Fruit fly (Drosophila melanogaster) whole organism, embryonic: ENCODE results near the gene CG18545.

Experiments used
- Antp ChIP-seq: fragments of 200-800 bp; sonication (Bioruptor generic); optimal IDR thresholded peaks from 3 replicates; lab custom pipeline; 2016; ENCODE audit warnings: missing biosample characterization, missing genetic modification characterization
- Bgb ChIP-seq: fragments of 200-800 bp; sonication (Bioruptor generic); IDR thresholded peaks from 2 replicates; pipeline ENCODE4 v1.3.6; 2022; ENCODE audit warnings: missing biosample characterization, missing genetic modification characterization; ENCODE audit not compliant: partially characterized antibody
- CG10274 ChIP-seq: fragments of 200-800 bp; sonication (Bioruptor generic); optimal IDR thresholded peaks from 3 replicates; lab custom pipeline; 2017; ENCODE audit warnings: missing biosample characterization, mild to moderate bottlenecking, missing genetic modification characterization
- CG11398 ChIP-seq: fragments of 200-800 bp; sonication (Bioruptor generic); optimal IDR thresholded peaks from 2 replicates; lab custom pipeline; 2016; ENCODE audit warnings: missing biosample characterization, missing genetic modification characterization
- CG11456 ChIP-seq: fragments of 200-800 bp; sonication (Bioruptor generic); IDR thresholded peaks from 3 replicates; pipeline ENCODE4 v1.3.6; 2022; ENCODE audit warnings: missing biosample characterization, missing genetic modification characterization
- CG12155 ChIP-seq: fragments of 200-800 bp; sonication (Bioruptor generic); optimal IDR thresholded peaks from 3 replicates; lab custom pipeline; 2016; ENCODE audit warnings: missing biosample characterization, missing genetic modification characterization
- CG12299 ChIP-seq: fragments of 200-800 bp; sonication (Bioruptor generic); optimal IDR thresholded peaks from 2 replicates; lab custom pipeline; 2018; ENCODE audit warnings: missing biosample characterization, mild to moderate bottlenecking, missing genetic modification characterization
- CG12744 ChIP-seq: fragments of 200-800 bp; sonication (Bioruptor generic); optimal IDR thresholded peaks from 2 replicates; lab custom pipeline; 2016; ENCODE audit warnings: missing biosample characterization, missing genetic modification characterization
- CG13775 ChIP-seq: fragments of 200-800 bp; sonication (Bioruptor generic); optimal IDR thresholded peaks from 3 replicates; lab custom pipeline; 2017; ENCODE audit warnings: missing biosample characterization, mild to moderate bottlenecking, missing genetic modification characterization
- CG1529 ChIP-seq: fragments of 200-800 bp; sonication (Bioruptor generic); optimal IDR thresholded peaks from 3 replicates; lab custom pipeline; 2018; ENCODE audit warnings: missing biosample characterization, missing genetic modification characterization
- CG18764 ChIP-seq: fragments of 200-800 bp; sonication (Bioruptor generic); optimal IDR thresholded peaks from 3 replicates; lab custom pipeline; 2016; ENCODE audit warnings: missing biosample characterization, missing genetic modification characterization
- CG31388 ChIP-seq: fragments of 200-800 bp; sonication (Bioruptor generic); optimal IDR thresholded peaks from 2 replicates; lab custom pipeline; 2016; ENCODE audit warnings: missing biosample characterization, missing genetic modification characterization
- CG3726 ChIP-seq: fragments of 200-800 bp; sonication (Bioruptor generic); IDR thresholded peaks from 3 replicates; pipeline ENCODE4, ENCODE4 v1.3.6; 2022; ENCODE audit warnings: missing biosample characterization, missing genetic modification characterization
- CG4360 ChIP-seq: fragments of 200-800 bp; sonication (Bioruptor generic); IDR thresholded peaks from 2 replicates; pipeline ENCODE4 v1.3.6; 2022; ENCODE audit warnings: missing biosample characterization, missing genetic modification characterization
- CG7372 ChIP-seq: fragments of 200-800 bp; sonication (Bioruptor generic); IDR thresholded peaks from 2 replicates; pipeline ENCODE4 v1.3.6; 2022; ENCODE audit warnings: missing biosample characterization, missing genetic modification characterization
- CG8944 ChIP-seq: fragments of 200-800 bp; sonication (Bioruptor generic); optimal IDR thresholded peaks from 3 replicates; lab custom pipeline; 2016; ENCODE audit warnings: missing biosample characterization, missing genetic modification characterization
- CG9609 ChIP-seq: fragments of 200-800 bp; sonication (Bioruptor generic); optimal IDR thresholded peaks from 3 replicates; lab custom pipeline; 2016; ENCODE audit warnings: missing biosample characterization, missing genetic modification characterization
- Dad ChIP-seq: fragments of 200-800 bp; sonication (Bioruptor generic); optimal IDR thresholded peaks from 3 replicates; lab custom pipeline; 2016; ENCODE audit warnings: missing biosample characterization, missing genetic modification characterization
- Eip74EF ChIP-seq, 2 experiments: fragments of 200-800 bp in 1 of 2; fragments of >200 bp in 1 of 2; sonication (Bioruptor generic) in 1 of 2; optimal IDR thresholded peaks; 2 replicates each; lab custom pipeline; 2017 to 2019; ENCODE audit warnings: missing biosample characterization in 2 of 2, missing genetic modification characterization in 2 of 2, mild to moderate bottlenecking in 1 of 2, moderate library complexity in 1 of 2
- Fer3 ChIP-seq: fragments of 200-800 bp; sonication (Bioruptor generic); optimal IDR thresholded peaks from 2 replicates; lab custom pipeline; 2018; ENCODE audit warnings: missing biosample characterization, mild to moderate bottlenecking, missing genetic modification characterization, moderate library complexity
- H15 ChIP-seq: fragments of 200-800 bp; sonication (Bioruptor generic); IDR thresholded peaks from 3 replicates; pipeline ENCODE4 v1.3.6; 2022; ENCODE audit warnings: missing biosample characterization, missing genetic modification characterization
- HLH54F ChIP-seq: fragments of 200-800 bp; sonication (Bioruptor generic); optimal IDR thresholded peaks from 3 replicates; lab custom pipeline; 2016; ENCODE audit warnings: missing biosample characterization, missing genetic modification characterization
- Lhr ChIP-seq: fragments of 200-800 bp; sonication (Bioruptor generic); optimal IDR thresholded peaks from 3 replicates; lab custom pipeline; 2017; ENCODE audit warnings: mild to moderate bottlenecking, missing biosample characterization, missing genetic modification reagents, missing genetic modification characterization
- NC2α ChIP-seq: fragments of 200-800 bp; sonication (Bioruptor generic); optimal IDR thresholded peaks from 2 replicates; lab custom pipeline; 2016; ENCODE audit warnings: missing biosample characterization, missing genetic modification characterization
- Oaz ChIP-seq: fragments of 200-800 bp; sonication (Bioruptor generic); IDR thresholded peaks from 2 replicates; pipeline ENCODE4 v1.3.6; 2022; ENCODE audit warnings: missing biosample characterization, missing genetic modification characterization
- PHDP ChIP-seq: fragments of 200-800 bp; sonication (Bioruptor generic); optimal IDR thresholded peaks from 3 replicates; lab custom pipeline; 2018; ENCODE audit warnings: missing biosample characterization, mild to moderate bottlenecking, missing genetic modification characterization, moderate library complexity
- Trl ChIP-seq, 3 experiments: fragments of >200 bp in 2 of 3; fragments of 200-800 bp in 1 of 3; sonication (Bioruptor generic) in 1 of 3; optimal IDR thresholded peaks; 2 replicates in 1 of 3; 3 replicates in 2 of 3; lab custom pipeline; 2016 to 2017; ENCODE audit warnings: missing biosample characterization in 1 of 3, missing genetic modification characterization in 1 of 3
- Xrp1 ChIP-seq: fragments of 200-800 bp; sonication (Bioruptor generic); IDR thresholded peaks from 2 replicates; pipeline ENCODE4 v1.3.6; 2022; ENCODE audit warnings: missing biosample characterization, missing genetic modification characterization
- ac ChIP-seq: fragments of 200-800 bp; sonication (Bioruptor generic); optimal IDR thresholded peaks from 3 replicates; lab custom pipeline; 2017; ENCODE audit warnings: missing biosample characterization, mild to moderate bottlenecking, missing genetic modification characterization
- ara ChIP-seq: fragments of 200-800 bp; sonication (Bioruptor generic); IDR thresholded peaks from 2 replicates; pipeline ENCODE4 v1.3.6; 2022; ENCODE audit warnings: missing biosample characterization, missing genetic modification characterization
- ato ChIP-seq: fragments of 200-800 bp; sonication (Bioruptor generic); IDR thresholded peaks from 2 replicates; pipeline ENCODE4 v1.3.6; 2022; ENCODE audit warnings: missing biosample characterization, missing genetic modification characterization; ENCODE audit not compliant: partially characterized antibody
- az2 ChIP-seq: fragments of 200-800 bp; sonication (Bioruptor generic); optimal IDR thresholded peaks from 3 replicates; lab custom pipeline; 2016; ENCODE audit warnings: missing biosample characterization, missing genetic modification characterization
- bbx ChIP-seq: fragments of 200-800 bp; sonication (Bioruptor generic); IDR thresholded peaks from 2 replicates; pipeline ENCODE4 v1.3.6; 2022; ENCODE audit warnings: missing biosample characterization, missing genetic modification characterization; ENCODE audit not compliant: partially characterized antibody
- chif ChIP-seq, 2 experiments: fragments of 200-800 bp; sonication (Bioruptor generic); optimal IDR thresholded peaks; 3 replicates each; lab custom pipeline; 2016; ENCODE audit warnings: missing biosample characterization in 2 of 2, missing genetic modification characterization in 2 of 2
- croc ChIP-seq: fragments of 200-800 bp; sonication (Bioruptor generic); conservative IDR thresholded peaks from 3 replicates; pipeline ENCODE4 v1.3.6; 2022; ENCODE audit warnings: missing biosample characterization, missing genetic modification characterization
- emc ChIP-seq: fragments of 200-800 bp; sonication (Bioruptor generic); optimal IDR thresholded peaks from 2 replicates; lab custom pipeline; 2016; ENCODE audit warnings: missing biosample characterization, missing genetic modification characterization
- ems ChIP-seq: fragments of 200-800 bp; sonication (Bioruptor generic); optimal IDR thresholded peaks from 3 replicates; lab custom pipeline; 2016; ENCODE audit warnings: missing biosample characterization, missing genetic modification characterization
- esg ChIP-seq: fragments of 200-800 bp; sonication (Bioruptor generic); conservative IDR thresholded peaks from 2 replicates; pipeline ENCODE4 v1.3.6; 2022; ENCODE audit warnings: missing biosample characterization, missing genetic modification characterization
- fd96Cb ChIP-seq: fragments of 200-800 bp; sonication (Bioruptor generic); optimal IDR thresholded peaks from 2 replicates; lab custom pipeline; 2018; ENCODE audit warnings: missing biosample characterization, mild to moderate bottlenecking, missing genetic modification characterization, moderate library complexity
- fru ChIP-seq: fragments of >200 bp; optimal IDR thresholded peaks from 2 replicates; lab custom pipeline; 2017
- ftz-f1 ChIP-seq: fragments of 200-800 bp; sonication (Bioruptor generic); optimal IDR thresholded peaks from 2 replicates; lab custom pipeline; 2016; ENCODE audit warnings: missing biosample characterization, missing genetic modification characterization
- her ChIP-seq: fragments of 200-800 bp; sonication (Bioruptor generic); optimal IDR thresholded peaks from 2 replicates; lab custom pipeline; 2016; ENCODE audit warnings: missing biosample characterization, missing genetic modification characterization
- ind ChIP-seq: fragments of 200-800 bp; sonication (Bioruptor generic); optimal IDR thresholded peaks from 3 replicates; lab custom pipeline; 2016; ENCODE audit warnings: missing biosample characterization, missing genetic modification characterization
- maf-S ChIP-seq: fragments of 200-800 bp; sonication (Bioruptor generic); optimal IDR thresholded peaks from 2 replicates; lab custom pipeline; 2016; ENCODE audit warnings: missing biosample characterization, missing genetic modification characterization
- sd ChIP-seq: fragments of 200-800 bp; sonication (Bioruptor generic); optimal IDR thresholded peaks from 3 replicates; lab custom pipeline; 2018; ENCODE audit warnings: missing biosample characterization, mild to moderate bottlenecking, missing genetic modification characterization, moderate library complexity
- so ChIP-seq: fragments of 200-800 bp; sonication (Bioruptor generic); IDR thresholded peaks from 3 replicates; pipeline ENCODE4 v1.3.6; 2022; ENCODE audit warnings: missing biosample characterization, missing genetic modification characterization
- tin ChIP-seq: fragments of 200-800 bp; sonication (Bioruptor generic); optimal IDR thresholded peaks from 3 replicates; lab custom pipeline; 2016; ENCODE audit warnings: missing biosample characterization, missing genetic modification characterization
- toy ChIP-seq: fragments of 200-800 bp; sonication (Bioruptor generic); IDR thresholded peaks from 2 replicates; pipeline ENCODE4 v1.3.6; 2022; ENCODE audit warnings: missing biosample characterization, missing genetic modification characterization
- twi ChIP-seq: fragments of 200-800 bp; optimal IDR thresholded peaks from 2 replicates; lab custom pipeline; 2019; ENCODE audit warnings: missing biosample characterization, mild to moderate bottlenecking, missing genetic modification characterization, moderate library complexity
- tx ChIP-seq: fragments of 200-800 bp; sonication (Bioruptor generic); optimal IDR thresholded peaks from 2 replicates; lab custom pipeline; 2016; ENCODE audit warnings: missing biosample characterization, missing genetic modification characterization
- usp ChIP-seq: fragments of >200 bp; optimal IDR thresholded peaks from 2 replicates; lab custom pipeline; 2017; ENCODE audit warnings: missing biosample characterization, missing genetic modification characterization
- yki ChIP-seq: fragments of >200 bp; optimal IDR thresholded peaks from 3 replicates; lab custom pipeline; 2018
- zfh1 ChIP-seq: fragments of 200-800 bp; sonication (Bioruptor generic); IDR thresholded peaks from 3 replicates; pipeline ENCODE4 v1.3.6; 2022; ENCODE audit warnings: missing biosample characterization, missing genetic modification characterization

Gene CG18545

dm6 chr3R:10332823-10333263 lies 7.9 kb upstream of the CG18545 start, which contains the start of gene sle (continued):
- TF ChIP-seq fru (lab: Kevin White, UChicago) = no peak
- peak; percentile 53 for TF ChIP-seq bbx
- no peak for TF ChIP-seq yki (lab: Kevin White, UChicago)
- TF ChIP-seq zfh1 (GFP tag; lab: Robert Waterston, UW) = peak; percentile 50; the same call in 1 of the 3 replicates
- no peak for TF ChIP-seq CG1529
- TF ChIP-seq CG3726 (GFP tag; lab: Robert Waterston, UW) = no peak
- TF ChIP-seq CG11456 (GFP tag; lab: Robert Waterston, UW) = no peak
- peak; percentile 34 for TF ChIP-seq NC2α (GFP tag; lab: Kevin White, UChicago)
- TF ChIP-seq HLH54F (GFP tag; lab: Kevin White, UChicago) = peak; percentile 67
- TF ChIP-seq Lhr = peak; percentile 48
- TF ChIP-seq CG4360 (GFP tag; lab: Robert Waterston, UW) = no peak
- TF ChIP-seq fd96Cb (tag; lab: Kevin White, UChicago) = no peak
- peak; percentile 64 for TF ChIP-seq ind (GFP tag; lab: Kevin White, UChicago)
- TF ChIP-seq ato = no peak
- TF ChIP-seq Oaz = no peak
- TF ChIP-seq CG12744 (GFP tag; lab: Kevin White, UChicago) = peak; percentile 57
- no peak for TF ChIP-seq croc (GFP tag; lab: Robert Waterston, UW)
- peak; percentile 71 for TF ChIP-seq CG9609 (GFP tag; lab: Kevin White, UChicago)
- peak; percentile 69 for TF ChIP-seq Dad
- TF ChIP-seq ara = peak; percentile 41; the same call in 1 of the 2 replicates
- no peak for TF ChIP-seq so
- no peak for TF ChIP-seq ftz-f1 (GFP tag; lab: Kevin White, UChicago)
- TF ChIP-seq az2 (GFP tag; lab: Kevin White, UChicago) = peak; percentile 43
- peak; percentile 67 for TF ChIP-seq Xrp1 (GFP tag; lab: Robert Waterston, UW)
- TF ChIP-seq chif (GFP tag; optimal IDR thresholded peaks at IDR 0.05; lab: Kevin White, UChicago) = peak; percentile 48 to 57
- TF ChIP-seq tx (GFP tag; lab: Kevin White, UChicago) = peak; percentile 20
- no peak for TF ChIP-seq CG10274
- peak; percentile 72 for TF ChIP-seq ems (GFP tag; lab: Kevin White, UChicago)
- peak; percentile 50 for TF ChIP-seq Fer3
- no peak for TF ChIP-seq Trl (optimal IDR thresholded peaks at IDR 0.05; lab: Kevin White, UChicago)
- peak; percentile 61 for TF ChIP-seq Trl (GFP tag; optimal IDR thresholded peaks at IDR 0.05; lab: Kevin White, UChicago)
- TF ChIP-seq twi (tag; lab: Kevin White, UChicago) = peak; percentile 68
- TF ChIP-seq CG12155 (GFP tag; lab: Kevin White, UChicago) = peak; percentile 76
- TF ChIP-seq toy (GFP tag; lab: Robert Waterston, UW) = no peak
- TF ChIP-seq CG13775 = peak; percentile 47
- no peak for TF ChIP-seq esg (GFP tag; lab: Robert Waterston, UW)
- no peak for TF ChIP-seq Bgb
- no peak for TF ChIP-seq CG7372
- TF ChIP-seq tin (GFP tag; lab: Kevin White, UChicago) = peak; percentile 54
- peak; percentile 38 for TF ChIP-seq CG8944 (GFP tag; lab: Kevin White, UChicago)
- TF ChIP-seq ac (GFP tag; lab: Kevin White, UChicago) = no peak
- TF ChIP-seq maf-S (GFP tag; lab: Kevin White, UChicago) = peak; percentile 50
- TF ChIP-seq sd (tag; lab: Kevin White, UChicago) = no peak
- TF ChIP-seq Antp (GFP tag; lab: Kevin White, UChicago) = peak; percentile 62
- no peak for TF ChIP-seq CG31388 (GFP tag; lab: Kevin White, UChicago)
- TF ChIP-seq PHDP (tag; lab: Kevin White, UChicago) = no peak
- TF ChIP-seq emc (GFP tag; lab: Kevin White, UChicago) = no peak
- TF ChIP-seq CG12299 (tag; lab: Kevin White, UChicago) = no peak
- TF ChIP-seq H15 (GFP tag; lab: Robert Waterston, UW) = no peak
- TF ChIP-seq CG18764 (GFP tag; lab: Kevin White, UChicago) = peak; percentile 11
- no peak for TF ChIP-seq Eip74EF (GFP tag; optimal IDR thresholded peaks at IDR 0.05; lab: Kevin White, UChicago)
- no peak for TF ChIP-seq CG11398
- no peak for TF ChIP-seq usp (GFP tag; lab: Kevin White, UChicago)
- peak; percentile 12 for TF ChIP-seq her
